Worm (Caenorhabditis elegans) whole organism, midembryonic: ENCODE data around the gene hlh-34.

Experiments
- T22C8.4 ChIP-seq: fragments of 200-800 bp; sonication (Bioruptor generic); IDR thresholded peaks from 2 replicates; pipeline ENCODE4 v1.3.6; 2022; ENCODE audit warnings: missing genetic modification characterization, missing compliant biosample characterization
- cog-1 ChIP-seq: sonication (generic microtip); optimal IDR thresholded peaks from 2 replicates; lab custom pipeline; 2016; ENCODE audit warnings: missing genetic modification characterization, missing compliant biosample characterization
- flt-1 ChIP-seq: fragments of 200-800 bp; sonication (Bioruptor generic); IDR thresholded peaks from 2 replicates; pipeline ENCODE4 v1.3.6; 2022; ENCODE audit warnings: missing genetic modification characterization, missing compliant biosample characterization
- klf-2 ChIP-seq: fragments of 200-800 bp; sonication (Bioruptor generic); conservative IDR thresholded peaks from 2 replicates; pipeline ENCODE4 v1.3.6; 2022; ENCODE audit warnings: missing genetic modification reagents, missing genetic modification characterization, missing compliant biosample characterization
- med-1 ChIP-seq: sonication (generic microtip); optimal IDR thresholded peaks from 2 replicates; lab custom pipeline; 2017; ENCODE audit warnings: missing genetic modification characterization, mild to moderate bottlenecking, missing compliant biosample characterization, antibody characterized with exemption, missing genetic modification reagents; ENCODE audit not compliant: insufficient read depth
- ref-1 ChIP-seq: fragments of 200-800 bp; sonication (Bioruptor generic); conservative IDR thresholded peaks from 2 replicates; pipeline ENCODE4 v1.3.6; 2022; ENCODE audit warnings: missing genetic modification reagents, missing genetic modification characterization, missing compliant biosample characterization
- tab-1 ChIP-seq: fragments of 200-800 bp; sonication (Bioruptor generic); IDR thresholded peaks from 2 replicates; pipeline ENCODE4 v1.3.6; 2022; ENCODE audit warnings: missing genetic modification characterization, missing compliant biosample characterization
- ztf-23 ChIP-seq: fragments of 200-800 bp; sonication (Bioruptor generic); IDR thresholded peaks from 2 replicates; pipeline ENCODE4 v1.3.6; 2022; ENCODE audit warnings: missing genetic modification reagents, missing genetic modification characterization, missing compliant biosample characterization
- ztf-29 ChIP-seq: fragments of 200-800 bp; sonication (Bioruptor generic); IDR thresholded peaks from 2 replicates; pipeline ENCODE4 v1.3.6; 2022; ENCODE audit warnings: missing genetic modification reagents, missing genetic modification characterization, missing compliant biosample characterization

The hlh-34 gene

ce11 chrV:13687504-13687903 lies 19.7 kb downstream of the hlh-34 start:
- no peak for TF ChIP-seq klf-2 (GFP tag; lab: Robert Waterston, UW)
- no peak for TF ChIP-seq cog-1 (tag; lab: Kevin White, UChicago)
- TF ChIP-seq ztf-23 (GFP tag; lab: Robert Waterston, UW) = no peak
- no peak for TF ChIP-seq T22C8.4 (GFP tag; lab: Robert Waterston, UW)
- TF ChIP-seq med-1 (GFP tag; lab: Kevin White, UChicago) = no peak
- no peak for TF ChIP-seq ref-1 (GFP tag; lab: Robert Waterston, UW)
- TF ChIP-seq ztf-29 = no peak
- TF ChIP-seq flt-1 = no peak
- TF ChIP-seq tab-1 (GFP tag; lab: Robert Waterston, UW) = no peak

- TF ChIP-seq ref-1 (GFP tag; lab: Robert Waterston, UW) (no peak), flt-1 (no peak), cog-1 (tag; lab: Kevin White, UChicago) (no peak), ztf-29 (no peak), T22C8.4 (GFP tag; lab: Robert Waterston, UW) (no peak), klf-2 (GFP tag; lab: Robert Waterston, UW) (no peak), ztf-23 (GFP tag; lab: Robert Waterston, UW) (no peak), med-1 (GFP tag; lab: Kevin White, UChicago) (no peak), tab-1 (GFP tag; lab: Robert Waterston, UW) (no peak)
Measured at ce11 chrV:13686513-13686912, 20.7 kb downstream of the hlh-34 start.

ce11 chrV:13681445-13681844 lies 25.8 kb downstream of the hlh-34 start:
- TF ChIP-seq flt-1 = no peak
- TF ChIP-seq cog-1 (tag; lab: Kevin White, UChicago) = no peak
- no peak for TF ChIP-seq med-1 (GFP tag; lab: Kevin White, UChicago)
- TF ChIP-seq ztf-23 (GFP tag; lab: Robert Waterston, UW) = no peak
- TF ChIP-seq ref-1 (GFP tag; lab: Robert Waterston, UW) = no peak
- no peak for TF ChIP-seq klf-2 (GFP tag; lab: Robert Waterston, UW)
- no peak for TF ChIP-seq tab-1 (GFP tag; lab: Robert Waterston, UW)
- no peak for TF ChIP-seq T22C8.4 (GFP tag; lab: Robert Waterston, UW)
- TF ChIP-seq ztf-29 = no peak

- no peak for TF ChIP-seq klf-2 (GFP tag; lab: Robert Waterston, UW)
- no peak for TF ChIP-seq ztf-29
- no peak for TF ChIP-seq ztf-23 (GFP tag; lab: Robert Waterston, UW)
- no peak for TF ChIP-seq cog-1 (tag; lab: Kevin White, UChicago)
- TF ChIP-seq tab-1 (GFP tag; lab: Robert Waterston, UW) = no peak
Measured at ce11 chrV:13679859-13680258, 27.3 kb downstream of the hlh-34 start.

- TF ChIP-seq klf-2 (GFP tag; lab: Robert Waterston, UW) (no peak), cog-1 (tag; lab: Kevin White, UChicago) (peak; percentile 77)
Measured at ce11 chrV:13678542-13678941, 28.7 kb downstream of the hlh-34 start, which contains the start of the genes tag-65 and ccz-1. Gene tag-65 (minus strand): TSS chrV:13678587. Gene ccz-1 (plus strand): TSS chrV:13678875.

- TF ChIP-seq flt-1 (no peak), ztf-23 (GFP tag; lab: Robert Waterston, UW) (no peak), klf-2 (GFP tag; lab: Robert Waterston, UW) (no peak), ref-1 (GFP tag; lab: Robert Waterston, UW) (no peak), T22C8.4 (GFP tag; lab: Robert Waterston, UW) (no peak), med-1 (GFP tag; lab: Kevin White, UChicago) (no peak), ztf-29 (no peak), cog-1 (tag; lab: Kevin White, UChicago) (no peak), tab-1 (GFP tag; lab: Robert Waterston, UW) (no peak)
Measured at ce11 chrV:13671911-13672639, 35.1 kb downstream of the hlh-34 start, which contains the start of the genes mip-2 and F58G11.4. Gene mip-2 (minus strand): TSS chrV:13671958. Gene F58G11.4 (plus strand): TSS chrV:13672589.

- TF ChIP-seq tab-1 (GFP tag; lab: Robert Waterston, UW) = no peak
- no peak for TF ChIP-seq cog-1 (tag; lab: Kevin White, UChicago)
- no peak for TF ChIP-seq ztf-23 (GFP tag; lab: Robert Waterston, UW)
- TF ChIP-seq ref-1 (GFP tag; lab: Robert Waterston, UW) = no peak
- TF ChIP-seq ztf-29 = no peak
- no peak for TF ChIP-seq klf-2 (GFP tag; lab: Robert Waterston, UW)
- TF ChIP-seq T22C8.4 (GFP tag; lab: Robert Waterston, UW) = no peak
- TF ChIP-seq med-1 (GFP tag; lab: Kevin White, UChicago) = no peak
- TF ChIP-seq flt-1 = no peak
Measured at ce11 chrV:13669170-13669569, 38.0 kb downstream of the hlh-34 start.

ce11 chrV:13668337-13668736 lies 38.9 kb downstream of the hlh-34 start:
- TF ChIP-seq ztf-23 (GFP tag; lab: Robert Waterston, UW) = no peak
- TF ChIP-seq tab-1 (GFP tag; lab: Robert Waterston, UW) = 0 out of 2 replicates have a peak, but pooled peaks have one; percentile 23
- peak; percentile 57; the same call in 1 of the 2 replicates for TF ChIP-seq flt-1
- TF ChIP-seq cog-1 (tag; lab: Kevin White, UChicago) = no peak

- no peak for TF ChIP-seq flt-1
Measured at ce11 chrV:13666460-13666859, 40.7 kb downstream of the hlh-34 start.

- TF ChIP-seq tab-1 (GFP tag; lab: Robert Waterston, UW) = no peak
- no peak for TF ChIP-seq cog-1 (tag; lab: Kevin White, UChicago)
- TF ChIP-seq flt-1 = no peak
- no peak for TF ChIP-seq ztf-29
- no peak for TF ChIP-seq med-1 (GFP tag; lab: Kevin White, UChicago)
- TF ChIP-seq ref-1 (GFP tag; lab: Robert Waterston, UW) = no peak
- no peak for TF ChIP-seq klf-2 (GFP tag; lab: Robert Waterston, UW)
Measured at ce11 chrV:13665089-13665488, 42.1 kb downstream of the hlh-34 start, which contains the start of gene rde-12. Gene rde-12 (plus strand): TSS chrV:13665389.
